Worm (Caenorhabditis elegans) whole organism, late embryonic: ENCODE results near the gene vps-2.

ENCODE experiments used
- ceh-34 ChIP-seq: sonication (generic microtip); optimal IDR thresholded peaks from 2 replicates; lab custom pipeline; 2016; ENCODE audit warnings: mild to moderate bottlenecking, missing genetic modification characterization, missing compliant biosample characterization
- ceh-6 ChIP-seq: fragments of 200-800 bp; sonication (Bioruptor generic); optimal IDR thresholded peaks from 2 replicates; lab custom pipeline; 2018; ENCODE audit warnings: mild to moderate bottlenecking, missing genetic modification characterization, missing compliant biosample characterization
- eyg-1 ChIP-seq: sonication (generic microtip); optimal IDR thresholded peaks from 2 replicates; lab custom pipeline; 2016; ENCODE audit warnings: missing genotype, missing genetic modification characterization, missing compliant biosample characterization
- fkh-10 ChIP-seq: fragments of 150-350 bp; optimal IDR thresholded peaks from 2 replicates; lab custom pipeline; 2014; ENCODE audit warnings: missing biosample characterization, missing genetic modification reagents, missing genetic modification characterization
- hlh-6 ChIP-seq: sonication (generic microtip); optimal IDR thresholded peaks from 2 replicates; lab custom pipeline; 2016; ENCODE audit warnings: missing genotype, missing genetic modification characterization, missing compliant biosample characterization
- madf-2 ChIP-seq: sonication (generic microtip); optimal IDR thresholded peaks from 2 replicates; lab custom pipeline; 2017; ENCODE audit warnings: missing genetic modification characterization, missing compliant biosample characterization
- nfya-1 ChIP-seq: sonication (generic microtip); optimal IDR thresholded peaks from 2 replicates; lab custom pipeline; 2017; ENCODE audit warnings: missing genetic modification characterization, mild to moderate bottlenecking, missing compliant biosample characterization, antibody characterized with exemption, moderate library complexity
- pha-4 ChIP-seq: fragments of 150-350 bp; optimal IDR thresholded peaks from 2 replicates; lab custom pipeline; 2018; ENCODE audit warnings: missing biosample characterization, missing genetic modification reagents, missing genetic modification characterization
- tbx-2 ChIP-seq: sonication (generic microtip); optimal IDR thresholded peaks from 2 replicates; lab custom pipeline; 2016; ENCODE audit warnings: missing genetic modification characterization, missing compliant biosample characterization

DNA sequence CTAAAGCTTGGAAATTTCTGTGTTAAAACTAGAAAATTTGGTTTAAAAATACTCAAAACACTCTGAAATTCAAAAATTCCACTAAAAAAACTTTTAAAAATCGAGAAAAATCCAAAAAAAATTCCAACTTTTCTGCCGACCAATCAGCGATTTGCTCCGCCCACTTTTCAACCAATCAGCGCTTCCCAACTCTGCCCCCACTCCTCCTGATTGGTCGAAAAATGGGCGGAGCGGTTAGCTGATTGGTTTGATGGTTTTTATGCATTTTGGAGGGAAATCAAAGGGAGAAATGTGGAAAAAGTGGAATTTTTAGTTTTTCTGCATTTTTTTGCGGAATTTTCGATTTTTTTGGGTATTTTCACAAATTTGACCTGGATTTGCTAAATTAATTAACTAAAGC is 46.0 kb downstream of the vps-2 start:
- TF ChIP-seq hlh-6 (tag; lab: Kevin White, UChicago) (no peak), tbx-2 (no peak), pha-4 (tag; lab: Kevin White, UChicago) (no peak), eyg-1 (tag; lab: Kevin White, UChicago) (no peak), ceh-34 (tag; lab: Kevin White, UChicago) (no peak), ceh-6 (GFP tag; lab: Kevin White, UChicago) (no peak), madf-2 (no peak), nfya-1 (tag; lab: Kevin White, UChicago) (peak; percentile 96), fkh-10 (no peak)
